Worm (Caenorhabditis elegans): ENCODE data around the gene C25F9.11.

The C25F9.11 gene

ce11 chrV:19473842-19474514, 41.1 kb upstream of the C25F9.11 start, which contains the start of gene Y43F8B.10:
Y43F8B.10 (plus strand) TSS chrV:19474464.
- TF ChIP-seq snpc-1.3 (tag; optimal IDR thresholded peaks at IDR 0.05; ENCODE audit: insufficient read depth) (no peak), egrh-3 (GFP tag; IDR thresholded peaks at IDR 0.05) (peak; percentile 16; the same call in 1 of the 2 replicates)

- TF ChIP-seq tbp1 (GFP tag; optimal IDR thresholded peaks at IDR 0.05) (no peak), ccch-3 (GFP tag; optimal IDR thresholded peaks at IDR 0.05) (no peak), nfya-2 (GFP tag; IDR thresholded peaks at IDR 0.05) (no peak), hsf-1 (GFP tag; IDR thresholded peaks at IDR 0.05) (no peak), let-526 (GFP tag; IDR thresholded peaks at IDR 0.05) (no peak), ceh-79 (tag; optimal IDR thresholded peaks at IDR 0.05) (no peak), hlh-12 (tag; optimal IDR thresholded peaks at IDR 0.05) (no peak), ztf-6 (GFP tag; IDR thresholded peaks at IDR 0.05) (no peak), let-607 (tag; optimal IDR thresholded peaks at IDR 0.05) (no peak), mes-4 (tag; optimal IDR thresholded peaks at IDR 0.05) (no peak), ZK185.1 (tag; optimal IDR thresholded peaks at IDR 0.05; ENCODE audit: poor library complexity, severe bottlenecking) (no peak)
Observed at ce11 chrV:19470385-19470784, 37.5 kb upstream of the C25F9.11 start, which contains the start of gene Y43F8B.11. Y43F8B.11 (plus strand) TSS chrV:19470685.

DNA sequence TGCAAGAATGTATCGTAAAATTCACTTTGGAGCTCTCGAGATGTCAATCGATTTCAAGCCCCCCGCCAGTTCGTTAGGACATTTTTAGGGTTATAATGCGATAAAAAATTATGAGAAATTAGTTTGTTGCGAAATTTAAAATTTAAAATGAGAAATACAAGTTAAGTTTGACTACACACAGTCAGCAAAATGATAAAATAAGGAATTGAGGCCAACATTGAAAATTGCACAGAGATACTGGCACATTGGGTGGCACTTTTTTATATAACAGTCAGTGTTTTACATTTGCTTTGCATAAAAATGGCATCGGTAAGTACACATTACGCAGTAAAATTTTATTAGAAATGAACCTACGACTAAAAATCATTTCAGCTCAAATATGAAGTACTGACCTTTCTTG, 35.2 kb upstream of the C25F9.11 start, which contains the start of gene Y43F8B.12:
Y43F8B.12 (plus strand) TSS at position 301 of the 400 bp plus-strand sequence.
- TF ChIP-seq ceh-27 (GFP tag; optimal IDR thresholded peaks at IDR 0.05), result no peak
- TF ChIP-seq nhr-80 (tag; optimal IDR thresholded peaks at IDR 0.05), result no peak
- no peak for TF ChIP-seq F55B11.4 (tag; optimal IDR thresholded peaks at IDR 0.05; ENCODE audit: borderline replicate concordance, insufficient read depth)
- no peak for TF ChIP-seq attf-5 (GFP tag; optimal IDR thresholded peaks at IDR 0.05)
- TF ChIP-seq hlh-26 (GFP tag; conservative IDR thresholded peaks at IDR 0.05), result no peak
- TF ChIP-seq sea-2 (GFP tag; IDR thresholded peaks at IDR 0.05), result no peak
- TF ChIP-seq dpff-1 (tag; optimal IDR thresholded peaks at IDR 0.05), result no peak
- TF ChIP-seq attf-6 (GFP tag; IDR thresholded peaks at IDR 0.05), result no peak
- no peak for TF ChIP-seq rec-8 (tag; optimal IDR thresholded peaks at IDR 0.05)
- no peak for TF ChIP-seq zfh-2 (GFP tag; conservative IDR thresholded peaks at IDR 0.05)
- TF ChIP-seq somi-1 (GFP tag; optimal IDR thresholded peaks at IDR 0.05), result no peak
- TF ChIP-seq nfyb-1 (GFP tag; IDR thresholded peaks at IDR 0.05), result no peak
- no peak for TF ChIP-seq cebp-1 (GFP tag; IDR thresholded peaks at IDR 0.05)
- no peak for TF ChIP-seq cebp-1 (tag; optimal IDR thresholded peaks at IDR 0.05)
- no peak for TF ChIP-seq him-1 (tag; optimal IDR thresholded peaks at IDR 0.05)
- TF ChIP-seq zim-3 (tag; optimal IDR thresholded peaks at IDR 0.05), result no peak
- TF ChIP-seq bed-2 (GFP tag; IDR thresholded peaks at IDR 0.05), result no peak
- TF ChIP-seq athp-1 (tag; optimal IDR thresholded peaks at IDR 0.05), result no peak
- no peak for TF ChIP-seq atf-7 (tag; optimal IDR thresholded peaks at IDR 0.05)
- no peak for TF ChIP-seq rcor-1 (GFP tag; IDR thresholded peaks at IDR 0.05)
- TF ChIP-seq ztf-28 (GFP tag; IDR thresholded peaks at IDR 0.05), result no peak

DNA sequence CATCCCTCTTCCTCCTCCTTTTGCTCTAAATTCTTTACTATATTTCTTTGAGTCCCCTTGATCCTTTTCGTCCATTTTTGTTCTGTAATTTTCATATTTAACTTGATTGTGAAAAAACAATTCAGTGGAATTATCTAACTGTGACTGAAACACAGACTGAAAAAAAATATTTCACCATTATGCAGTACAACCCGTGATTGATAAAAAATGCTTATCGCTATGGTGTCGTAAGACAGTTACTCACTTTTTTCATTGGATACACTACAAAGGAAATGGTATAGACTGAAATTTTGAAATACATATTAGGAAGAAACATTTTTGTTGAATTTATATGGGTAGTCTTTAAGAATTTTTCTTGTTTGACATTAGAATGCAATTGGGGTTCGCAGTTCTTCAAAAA, 34.7 kb upstream of the C25F9.11 start, which contains the start of gene Y43F8B.23:
Y43F8B.23 (minus strand) TSS at position 75 of the 400 bp plus-strand sequence.
- TF ChIP-seq ceh-79 (tag; optimal IDR thresholded peaks at IDR 0.05), result no peak
- no peak for TF ChIP-seq ztf-18 (tag; optimal IDR thresholded peaks at IDR 0.05)
- TF ChIP-seq lsl-1 (GFP tag; optimal IDR thresholded peaks at IDR 0.05), result no peak
- peak; percentile 77 for TF ChIP-seq nhr-80 (tag; optimal IDR thresholded peaks at IDR 0.05)
- peak; percentile 31; the same call in 1 of the 2 replicates for TF ChIP-seq cebp-1 (GFP tag; IDR thresholded peaks at IDR 0.05)
- peak; percentile 41 for TF ChIP-seq cebp-1 (tag; optimal IDR thresholded peaks at IDR 0.05)
- TF ChIP-seq tlf-1 (GFP tag; optimal IDR thresholded peaks at IDR 0.05), result no peak
- TF ChIP-seq unc-62 (GFP tag; optimal IDR thresholded peaks at IDR 0.05), result no peak
